Worm (Caenorhabditis elegans) whole organism, late embryonic: ENCODE data around the gene chs-2.

Experiments used
- C38D4.7 ChIP-seq: fragments of 200-800 bp; sonication (Bioruptor generic); optimal IDR thresholded peaks from 2 replicates; lab custom pipeline; 2018; ENCODE audit warnings: mild to moderate bottlenecking, missing genetic modification characterization, moderate library complexity, missing compliant biosample characterization
- K02D7.2 ChIP-seq: sonication (generic microtip); optimal IDR thresholded peaks from 2 replicates; lab custom pipeline; 2017; ENCODE audit warnings: mild to moderate bottlenecking, missing genetic modification characterization, missing compliant biosample characterization
- T23F11.4 ChIP-seq: fragments of 200-800 bp; sonication (Bioruptor generic); optimal IDR thresholded peaks from 2 replicates; lab custom pipeline; 2018; ENCODE audit warnings: mild to moderate bottlenecking, missing genetic modification characterization, missing compliant biosample characterization
- ceh-9 ChIP-seq: sonication (generic microtip); optimal IDR thresholded peaks from 2 replicates; lab custom pipeline; 2016; ENCODE audit warnings: mild to moderate bottlenecking, missing genetic modification characterization, inconsistent platforms, missing compliant biosample characterization
- dmd-4 ChIP-seq: sonication (generic microtip); optimal IDR thresholded peaks from 2 replicates; lab custom pipeline; 2016; ENCODE audit warnings: borderline replicate concordance, missing genetic modification characterization, missing compliant biosample characterization
- dve-1 ChIP-seq: sonication (generic microtip); optimal IDR thresholded peaks from 2 replicates; lab custom pipeline; 2017; ENCODE audit warnings: antibody characterized with exemption, mild to moderate bottlenecking, missing genetic modification characterization, missing compliant biosample characterization
- elt-2 ChIP-seq: sonication (generic microtip); optimal IDR thresholded peaks from 2 replicates; lab custom pipeline; 2016; ENCODE audit warnings: missing genetic modification reagents, missing genetic modification characterization, missing compliant biosample characterization
- lin-11 ChIP-seq: fragments of 200-800 bp; sonication (Bioruptor generic); optimal IDR thresholded peaks from 2 replicates; lab custom pipeline; 2018; ENCODE audit warnings: mild to moderate bottlenecking, missing genetic modification characterization, missing compliant biosample characterization
- nfya-1 ChIP-seq: sonication (generic microtip); optimal IDR thresholded peaks from 2 replicates; lab custom pipeline; 2017; ENCODE audit warnings: missing genetic modification characterization, mild to moderate bottlenecking, missing compliant biosample characterization, antibody characterized with exemption, moderate library complexity
- nhr-232 ChIP-seq: sonication (generic microtip); optimal IDR thresholded peaks from 2 replicates; lab custom pipeline; 2016; ENCODE audit warnings: missing genetic modification characterization, missing compliant biosample characterization
- pqm-1 ChIP-seq: sonication (generic microtip); optimal IDR thresholded peaks from 2 replicates; lab custom pipeline; 2016; ENCODE audit warnings: missing genetic modification characterization, missing compliant biosample characterization
- unc-3 ChIP-seq, 2 experiments: fragments of 200-800 bp in 1 of 2; sonication (Bioruptor generic) in 1 of 2; sonication (generic microtip) in 1 of 2; conservative IDR thresholded peaks in 1 of 2; optimal IDR thresholded peaks in 1 of 2; 2 replicates each; pipeline versions ENCODE4 v1.3.6 to Lab custom; 2016 to 2022; ENCODE audit warnings: missing compliant biosample characterization in 2 of 2, missing genetic modification characterization in 2 of 2, missing genetic modification reagents in 1 of 2
- ztf-16 ChIP-seq: sonication (generic microtip); optimal IDR thresholded peaks from 2 replicates; lab custom pipeline; 2017; ENCODE audit warnings: missing genetic modification characterization, missing compliant biosample characterization

DNA sequence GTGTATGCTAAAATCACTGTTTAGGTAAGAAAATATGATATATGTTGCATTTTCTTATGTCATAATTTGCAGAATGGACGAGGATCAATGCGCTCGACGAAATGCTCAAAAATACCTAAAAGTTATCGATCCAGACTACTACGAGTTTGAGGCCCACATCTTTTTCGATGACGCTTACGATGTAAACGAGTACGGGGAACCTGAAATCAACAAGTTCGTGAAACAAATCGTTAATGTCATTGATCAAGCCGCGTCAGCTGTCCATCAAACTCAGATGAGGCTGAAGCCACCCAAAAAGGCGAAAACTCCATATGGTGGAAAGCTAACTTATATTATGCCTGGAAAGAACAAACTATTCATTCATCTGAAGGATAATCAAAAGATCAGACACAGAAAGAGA, 11.3 kb downstream of the chs-2 start:
- TF ChIP-seq ztf-16 (tag; lab: Kevin White, UChicago) (no peak), dmd-4 (tag; lab: Kevin White, UChicago) (no peak), nfya-1 (tag; lab: Kevin White, UChicago) (no peak), unc-3 (GFP tag; conservative IDR thresholded peaks at IDR 0.05; lab: Robert Waterston, UW) (no peak), unc-3 (tag; optimal IDR thresholded peaks at IDR 0.05; lab: Kevin White, UChicago) (no peak), elt-2 (tag; lab: Kevin White, UChicago) (no peak), ceh-9 (no peak), T23F11.4 (no peak), C38D4.7 (GFP tag; lab: Kevin White, UChicago) (no peak), nhr-232 (tag; lab: Kevin White, UChicago) (no peak), lin-11 (no peak), pqm-1 (no peak), dve-1 (no peak), K02D7.2 (no peak)
